Fruit fly (Drosophila melanogaster): ENCODE data around the gene CG32318.

dm6 chr3L:1251712-1252111, 5.0 kb upstream of the CG32318 start, which contains the start of the genes CG9130 and CG9133:
- TF ChIP-seq br (GFP tag; optimal IDR thresholded peaks at IDR 0.05) (no peak), rgr (GFP tag; optimal IDR thresholded peaks at IDR 0.05) (no peak), ey (GFP tag; optimal IDR thresholded peaks at IDR 0.05) (no peak), Vsx2 (GFP tag; optimal IDR thresholded peaks at IDR 0.05; ENCODE audit: partially characterized antibody) (no peak), woc (GFP tag; optimal IDR thresholded peaks at IDR 0.05) (no peak), psq (GFP tag; optimal IDR thresholded peaks at IDR 0.05) (no peak), N (GFP tag; optimal IDR thresholded peaks at IDR 0.05) (no peak), CrebA (GFP tag; optimal IDR thresholded peaks at IDR 0.05; ENCODE audit: borderline replicate concordance) (no peak), fru (GFP tag; optimal IDR thresholded peaks at IDR 0.05) (no peak), dsf (GFP tag; optimal IDR thresholded peaks at IDR 0.05; ENCODE audit: borderline replicate concordance) (no peak)

All from whole organism, wandering third instar larva.